Worm (Caenorhabditis elegans) whole organism, mixed stage, embryonic: ENCODE data around the gene F43E2.11.

Experiments used
- blmp-1 ChIP-seq: fragments of 150-350 bp; optimal IDR thresholded peaks from 2 replicates; lab custom pipeline; 2014; ENCODE audit warnings: missing biosample characterization, missing genetic modification characterization
- ceh-43 ChIP-seq: fragments of 200-800 bp; sonication (Bioruptor generic); optimal IDR thresholded peaks from 2 replicates; lab custom pipeline; 2018; ENCODE audit warnings: mild to moderate bottlenecking, missing genetic modification characterization, moderate library complexity, missing compliant biosample characterization
- hlh-1 ChIP-seq: fragments of 150-350 bp; optimal IDR thresholded peaks from 2 replicates; lab custom pipeline; 2014; ENCODE audit warnings: missing biosample characterization, missing genetic modification reagents, missing genetic modification characterization
- lin-13 ChIP-seq: fragments of 150-350 bp; optimal IDR thresholded peaks from 2 replicates; lab custom pipeline; 2014; ENCODE audit warnings: missing biosample characterization, missing genetic modification characterization
- nhr-2 ChIP-seq: fragments of 150-350 bp; optimal IDR thresholded peaks from 2 replicates; lab custom pipeline; 2014; ENCODE audit warnings: missing biosample characterization, missing genetic modification characterization
- nhr-76 ChIP-seq: sonication (generic microtip); optimal IDR thresholded peaks from 2 replicates; lab custom pipeline; 2017; ENCODE audit warnings: missing biosample characterization, missing genetic modification characterization
- unc-39 ChIP-seq: fragments of 150-350 bp; optimal IDR thresholded peaks from 2 replicates; lab custom pipeline; 2014; ENCODE audit warnings: missing biosample characterization, missing genetic modification characterization
- unc-62 ChIP-seq: fragments of 150-350 bp; optimal IDR thresholded peaks from 2 replicates; lab custom pipeline; 2014; ENCODE audit warnings: missing biosample characterization, missing genetic modification reagents, missing genetic modification characterization
- zip-8 ChIP-seq: fragments of 150-350 bp; optimal IDR thresholded peaks from 2 replicates; lab custom pipeline; 2014; ENCODE audit warnings: missing biosample characterization, missing genetic modification characterization

- TF ChIP-seq lin-13 (tag; lab: Kevin White, UChicago): no peak
- TF ChIP-seq hlh-1 (tag; lab: Kevin White, UChicago): no peak
- no peak for TF ChIP-seq unc-62
- TF ChIP-seq ceh-43 (GFP tag; lab: Kevin White, UChicago): no peak
- TF ChIP-seq blmp-1 (tag; lab: Kevin White, UChicago): no peak
- TF ChIP-seq unc-39 (tag; lab: Kevin White, UChicago): no peak
- no peak for TF ChIP-seq nhr-2 (tag; lab: Kevin White, UChicago)
- no peak for TF ChIP-seq zip-8 (tag; lab: Kevin White, UChicago)
- no peak for TF ChIP-seq nhr-76 (tag; lab: Kevin White, UChicago)
Measured at ce11 chrII:7408192-7408591, 38.1 kb upstream of the F43E2.11 start, which contains the start of gene srd-55.
